Fruit fly (Drosophila melanogaster): Measurements from ENCODE around the gene CG8087.

Gene CG8087

DNA sequence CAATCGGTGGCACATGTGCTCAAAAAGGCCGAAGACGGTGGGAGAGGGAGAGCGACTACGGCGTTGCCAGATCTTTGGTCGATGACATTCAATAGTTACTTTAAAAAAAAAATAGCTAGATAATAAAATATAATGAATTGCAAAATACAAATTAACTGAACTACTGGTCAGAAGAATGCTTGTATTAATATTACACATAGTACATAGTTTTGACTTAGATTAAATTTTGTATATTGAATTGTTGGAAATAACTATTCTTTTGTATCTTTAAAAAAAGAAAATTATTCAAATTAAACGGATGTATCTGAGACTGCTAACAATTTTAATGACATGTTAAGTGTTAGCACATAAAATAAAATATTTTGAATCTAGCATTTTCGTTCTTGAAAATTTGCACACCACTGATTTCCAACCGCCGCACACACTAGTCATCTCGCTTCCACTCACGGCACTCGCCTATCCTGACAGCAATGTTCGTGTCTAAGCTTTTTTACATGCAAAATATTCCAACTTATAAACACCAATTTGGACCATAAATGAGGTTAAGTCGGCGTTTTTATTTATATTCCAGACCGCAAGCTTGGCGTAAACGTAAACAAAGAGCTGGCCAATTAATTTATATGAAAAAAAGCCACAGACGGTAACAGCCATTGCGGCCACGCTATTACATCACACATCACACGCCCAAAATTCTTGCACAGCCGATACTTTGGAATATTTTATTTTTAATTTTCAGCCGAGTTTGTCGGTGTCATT lies 10.5 kb upstream of the CG8087 start (continued):
- TF ChIP-seq CG9797 (GFP tag; optimal IDR thresholded peaks at IDR 0.05) (no peak), B-H1 (GFP tag; IDR thresholded peaks at IDR 0.05) (peak; percentile 49; the same call in 2 of the 3 replicates), CG10147 (GFP tag; optimal IDR thresholded peaks at IDR 0.05) (peak; percentile 81), Fer3 (tag; optimal IDR thresholded peaks at IDR 0.05) (peak; percentile 64), CG9932 (GFP tag; IDR thresholded peaks at IDR 0.05) (peak; percentile 80), CoRest (tag; optimal IDR thresholded peaks at IDR 0.05) (peak; percentile 89), chm (GFP tag; IDR thresholded peaks at IDR 0.05) (no peak; the same call in 1 of the 2 replicates), CG9437 (GFP tag; optimal IDR thresholded peaks at IDR 0.05) (peak; percentile 73), CG1832 (GFP tag; optimal IDR thresholded peaks at IDR 0.05) (peak; percentile 5), BEAF-32 (GFP tag; optimal IDR thresholded peaks at IDR 0.05) (peak; percentile 57), Drgx (GFP tag; IDR thresholded peaks at IDR 0.05) (peak; percentile 38), CG17359 (tag; optimal IDR thresholded peaks at IDR 0.05) (peak; percentile 72), psq (GFP tag; optimal IDR thresholded peaks at IDR 0.05) (peak; percentile 92), gfzf (GFP tag; optimal IDR thresholded peaks at IDR 0.05) (no peak), ssp (GFP tag; IDR thresholded peaks at IDR 0.05) (peak; percentile 53), CG10267 (tag; optimal IDR thresholded peaks at IDR 0.05) (peak; percentile 78), CG14860 (GFP tag; IDR thresholded peaks at IDR 0.05; ENCODE audit: partially characterized antibody) (no peak), esg (GFP tag; conservative IDR thresholded peaks at IDR 0.05) (peak; percentile 65), ranshi (GFP tag; IDR thresholded peaks at IDR 0.05) (peak; percentile 52; the same call in 1 of the 2 replicates), pita (GFP tag; optimal IDR thresholded peaks at IDR 0.05) (no peak), pros (GFP tag; optimal IDR thresholded peaks at IDR 0.05) (no peak), sens-2 (GFP tag; IDR thresholded peaks at IDR 0.05) (0 out of 2 replicates have a peak, but pooled peaks have one; percentile 16), Opbp (GFP tag; IDR thresholded peaks at IDR 0.05; ENCODE audit: partially characterized antibody) (no peak), Xbp1 (GFP tag; optimal IDR thresholded peaks at IDR 0.05) (peak; percentile 81), CG4617 (GFP tag; optimal IDR thresholded peaks at IDR 0.05; ENCODE audit: borderline replicate concordance) (no peak), CG13775 (GFP tag; optimal IDR thresholded peaks at IDR 0.05) (peak; percentile 79), CG12236 (GFP tag; optimal IDR thresholded peaks at IDR 0.05) (no peak), CG13894 (tag; optimal IDR thresholded peaks at IDR 0.05) (peak; percentile 54), CG12104 (GFP tag; optimal IDR thresholded peaks at IDR 0.05) (peak; percentile 84), CG4854 (GFP tag; optimal IDR thresholded peaks at IDR 0.05) (no peak), Rx (GFP tag; IDR thresholded peaks at IDR 0.05) (no peak; the same call in 1 of the 2 replicates), Mad (GFP tag; optimal IDR thresholded peaks at IDR 0.05) (peak; percentile 52), az2 (GFP tag; optimal IDR thresholded peaks at IDR 0.05) (peak; percentile 69), Bdp1 (GFP tag; optimal IDR thresholded peaks at IDR 0.05) (peak; percentile 30), bcd (GFP tag; optimal IDR thresholded peaks at IDR 0.05) (peak; percentile 76), Ets65A (GFP tag) (peak; percentile 95), crc (GFP tag; optimal IDR thresholded peaks at IDR 0.05) (peak; percentile 7), Meics (GFP tag; optimal IDR thresholded peaks at IDR 0.05) (peak; percentile 86), CG11696 (GFP tag; IDR thresholded peaks at IDR 0.05) (no peak), CG7987 (GFP tag; optimal IDR thresholded peaks at IDR 0.05) (no peak), Trl (optimal IDR thresholded peaks at IDR 0.05) (peak; percentile 37 to 49), Trl (GFP tag; optimal IDR thresholded peaks at IDR 0.05) (no peak), dati (GFP tag; IDR thresholded peaks at IDR 0.05) (no peak), Hr39 (optimal IDR thresholded peaks at IDR 0.05) (no peak), ara (GFP tag; IDR thresholded peaks at IDR 0.05) (0 out of 2 replicates have a peak, but pooled peaks have one; percentile 11), CG8290 (GFP tag; optimal IDR thresholded peaks at IDR 0.05) (peak; percentile 70), CG8290 (tag; optimal IDR thresholded peaks at IDR 0.05) (peak; percentile 14 to 40), cad (GFP tag; optimal IDR thresholded peaks at IDR 0.05) (no peak), NFAT (GFP tag; IDR thresholded peaks at IDR 0.05) (no peak), CG16813 (GFP tag; IDR thresholded peaks at IDR 0.05; ENCODE audit: partially characterized antibody) (no peak)

Measured in whole organism, embryonic.